Fruit fly (Drosophila melanogaster): Measurements from ENCODE around the gene CG33783.

dm6 chr3R:10087206-10087927, 20.8 kb downstream of the CG33783 start:
- TF ChIP-seq CG1620 (GFP tag; optimal IDR thresholded peaks at IDR 0.05) (peak; percentile 54), tj (GFP tag; optimal IDR thresholded peaks at IDR 0.05) (peak; percentile 87), CG11617 (GFP tag; optimal IDR thresholded peaks at IDR 0.05) (peak; percentile 86), Hr96 (GFP tag; optimal IDR thresholded peaks at IDR 0.05) (peak; percentile 77), CG7045 (GFP tag; optimal IDR thresholded peaks at IDR 0.05) (peak; percentile 83), CG5204 (GFP tag; optimal IDR thresholded peaks at IDR 0.05) (no peak), CG33017 (tag; optimal IDR thresholded peaks at IDR 0.05) (peak; percentile 67), Mnt (GFP tag; optimal IDR thresholded peaks at IDR 0.05) (peak; percentile 90), cic (GFP tag; optimal IDR thresholded peaks at IDR 0.05) (peak; percentile 84), toe (GFP tag; optimal IDR thresholded peaks at IDR 0.05) (peak; percentile 59), cnc (optimal IDR thresholded peaks at IDR 0.05) (no peak), Clk (GFP tag; optimal IDR thresholded peaks at IDR 0.05) (peak; percentile 76), pad (GFP tag; optimal IDR thresholded peaks at IDR 0.05) (peak; percentile 67), kay (GFP tag; ENCODE audit: borderline replicate concordance) (no peak)
